Worm (Caenorhabditis elegans) whole organism, mixed stage, embryonic: ENCODE data around the gene rsp-2.
"Not testable (repeated sequence)": the region's sequence is repeated elsewhere in the genome, so short reads cannot be mapped to it uniquely, and the experiment has no call there.

Experiments used
- M03D4.4 ChIP-seq: sonication (generic microtip); optimal IDR thresholded peaks from 2 replicates; lab custom pipeline; 2017; ENCODE audit warnings: mild to moderate bottlenecking, missing genetic modification characterization, missing compliant biosample characterization
- bed-3 ChIP-seq: fragments of 200-800 bp; sonication (Bioruptor generic); optimal IDR thresholded peaks from 3 replicates; lab custom pipeline; 2018; ENCODE audit warnings: mild to moderate bottlenecking, missing genetic modification characterization, moderate library complexity, missing compliant biosample characterization
- blmp-1 ChIP-seq: fragments of 150-350 bp; optimal IDR thresholded peaks from 2 replicates; lab custom pipeline; 2014; ENCODE audit warnings: missing biosample characterization, missing genetic modification characterization
- ceh-43 ChIP-seq: fragments of 200-800 bp; sonication (Bioruptor generic); optimal IDR thresholded peaks from 2 replicates; lab custom pipeline; 2018; ENCODE audit warnings: mild to moderate bottlenecking, missing genetic modification characterization, moderate library complexity, missing compliant biosample characterization
- ceh-83 ChIP-seq: fragments of 200-800 bp; sonication (Bioruptor generic); optimal IDR thresholded peaks from 2 replicates; lab custom pipeline; 2018; ENCODE audit warnings: mild to moderate bottlenecking, missing genetic modification characterization, missing compliant biosample characterization
- ces-1 ChIP-seq: fragments of 150-350 bp; optimal IDR thresholded peaks from 2 replicates; lab custom pipeline; 2014; ENCODE audit warnings: missing biosample characterization, missing genetic modification reagents, missing genetic modification characterization
- cnd-1 ChIP-seq: fragments of 200-800 bp; sonication (Bioruptor generic); optimal IDR thresholded peaks from 2 replicates; lab custom pipeline; 2018; ENCODE audit warnings: mild to moderate bottlenecking, missing genetic modification characterization, missing compliant biosample characterization
- elt-1 ChIP-seq: sonication (generic microtip); optimal IDR thresholded peaks from 2 replicates; lab custom pipeline; 2017; ENCODE audit warnings: missing genetic modification characterization, mild to moderate bottlenecking, missing compliant biosample characterization, antibody characterized with exemption, moderate library complexity, borderline replicate concordance; ENCODE audit not compliant: insufficient read depth
- elt-3 ChIP-seq: fragments of 150-350 bp; optimal IDR thresholded peaks from 2 replicates; lab custom pipeline; 2014; ENCODE audit warnings: missing biosample characterization, missing genetic modification characterization
- flh-1 ChIP-seq: fragments of 200-800 bp; sonication (Bioruptor generic); optimal IDR thresholded peaks from 2 replicates; lab custom pipeline; 2018; ENCODE audit warnings: mild to moderate bottlenecking, missing genetic modification characterization, moderate library complexity, missing compliant biosample characterization
- ham-2 ChIP-seq: fragments of 200-800 bp; sonication (Bioruptor generic); optimal IDR thresholded peaks from 2 replicates; lab custom pipeline; 2018; ENCODE audit warnings: mild to moderate bottlenecking, missing genetic modification characterization, missing compliant biosample characterization
- hlh-1 ChIP-seq: fragments of 150-350 bp; optimal IDR thresholded peaks from 2 replicates; lab custom pipeline; 2014; ENCODE audit warnings: missing biosample characterization, missing genetic modification reagents, missing genetic modification characterization
- lin-13 ChIP-seq: fragments of 150-350 bp; optimal IDR thresholded peaks from 2 replicates; lab custom pipeline; 2014; ENCODE audit warnings: missing biosample characterization, missing genetic modification characterization
- lin-32 ChIP-seq: fragments of 200-800 bp; sonication (Bioruptor generic); optimal IDR thresholded peaks from 2 replicates; lab custom pipeline; 2018; ENCODE audit warnings: mild to moderate bottlenecking, missing genetic modification characterization, missing compliant biosample characterization
- lsy-2 ChIP-seq: fragments of 150-350 bp; optimal IDR thresholded peaks from 2 replicates; lab custom pipeline; 2014; ENCODE audit warnings: missing biosample characterization, missing genetic modification characterization
- mab-5 ChIP-seq: fragments of 150-350 bp; optimal IDR thresholded peaks from 2 replicates; lab custom pipeline; 2014; ENCODE audit warnings: missing biosample characterization, missing genetic modification characterization
- mep-1 ChIP-seq: fragments of 150-350 bp; optimal IDR thresholded peaks from 2 replicates; lab custom pipeline; 2017; ENCODE audit warnings: missing biosample characterization, missing genetic modification reagents, missing genetic modification characterization, inconsistent platforms
- mls-2 ChIP-seq: sonication (generic microtip); optimal IDR thresholded peaks from 2 replicates; lab custom pipeline; 2016; ENCODE audit warnings: mild to moderate bottlenecking, missing genetic modification characterization, moderate library complexity, missing compliant biosample characterization
- nhr-12 ChIP-seq: fragments of 150-350 bp; optimal IDR thresholded peaks from 2 replicates; lab custom pipeline; 2014; ENCODE audit warnings: missing biosample characterization, missing genetic modification characterization
- nhr-2 ChIP-seq: fragments of 150-350 bp; optimal IDR thresholded peaks from 2 replicates; lab custom pipeline; 2014; ENCODE audit warnings: missing biosample characterization, missing genetic modification characterization
- nhr-237 ChIP-seq: fragments of 150-350 bp; optimal IDR thresholded peaks from 2 replicates; lab custom pipeline; 2014; ENCODE audit warnings: missing biosample characterization, missing genetic modification characterization
- nhr-28 ChIP-seq: fragments of 150-350 bp; optimal IDR thresholded peaks from 2 replicates; lab custom pipeline; 2014; ENCODE audit warnings: missing biosample characterization, missing genetic modification characterization
- nhr-76 ChIP-seq: sonication (generic microtip); optimal IDR thresholded peaks from 2 replicates; lab custom pipeline; 2017; ENCODE audit warnings: missing biosample characterization, missing genetic modification characterization
- pha-4 ChIP-seq: fragments of 150-350 bp; optimal IDR thresholded peaks from 2 replicates; lab custom pipeline; 2018; ENCODE audit warnings: missing biosample characterization, missing genetic modification reagents, missing genetic modification characterization
- sem-2 ChIP-seq: fragments of 200-800 bp; sonication (Bioruptor generic); optimal IDR thresholded peaks from 2 replicates; lab custom pipeline; 2018; ENCODE audit warnings: mild to moderate bottlenecking, missing genetic modification characterization, missing compliant biosample characterization
- snpc-4 ChIP-seq: fragments of 150-350 bp; optimal IDR thresholded peaks from 2 replicates; lab custom pipeline; 2014; ENCODE audit warnings: missing biosample characterization, missing genetic modification characterization
- sptf-1 ChIP-seq: sonication (generic microtip); optimal IDR thresholded peaks from 2 replicates; lab custom pipeline; 2017; ENCODE audit warnings: mild to moderate bottlenecking, missing genetic modification characterization, moderate library complexity, missing compliant biosample characterization
- unc-120 ChIP-seq: sonication (generic microtip); optimal IDR thresholded peaks from 2 replicates; lab custom pipeline; 2017; ENCODE audit warnings: missing genetic modification characterization, missing compliant biosample characterization; ENCODE audit not compliant: poor library complexity, severe bottlenecking
- unc-62 ChIP-seq: fragments of 150-350 bp; optimal IDR thresholded peaks from 2 replicates; lab custom pipeline; 2014; ENCODE audit warnings: missing biosample characterization, missing genetic modification reagents, missing genetic modification characterization

The rsp-2 gene

DNA sequence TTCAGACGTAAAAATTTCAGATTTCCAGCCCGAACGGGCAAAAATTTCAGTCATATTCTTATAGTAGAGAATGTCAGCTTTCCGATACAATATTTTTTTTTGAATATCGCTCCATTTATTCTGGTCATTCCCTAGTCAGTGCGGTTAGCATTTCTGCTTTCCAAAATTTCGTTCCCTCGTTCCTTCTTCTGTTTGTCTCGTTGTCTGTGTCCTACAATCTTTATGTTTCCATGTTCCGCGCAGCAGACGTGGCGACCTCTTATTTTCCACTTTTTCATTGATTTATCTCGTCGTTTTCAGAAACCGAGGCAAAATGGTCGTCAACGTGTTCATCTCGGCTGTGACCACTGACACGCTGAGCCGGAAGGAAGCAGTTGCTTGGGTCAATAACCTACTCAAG is 10.3 kb downstream of the rsp-2 start, which contains the start of gene ebp-2:
Gene ebp-2 (plus strand): TSS at position 301 of the 400 bp plus-strand sequence.
- TF ChIP-seq ceh-43 (GFP tag; lab: Kevin White, UChicago); hlh-1; snpc-4 (tag; lab: Kevin White, UChicago): not testable (repeated sequence)

DNA sequence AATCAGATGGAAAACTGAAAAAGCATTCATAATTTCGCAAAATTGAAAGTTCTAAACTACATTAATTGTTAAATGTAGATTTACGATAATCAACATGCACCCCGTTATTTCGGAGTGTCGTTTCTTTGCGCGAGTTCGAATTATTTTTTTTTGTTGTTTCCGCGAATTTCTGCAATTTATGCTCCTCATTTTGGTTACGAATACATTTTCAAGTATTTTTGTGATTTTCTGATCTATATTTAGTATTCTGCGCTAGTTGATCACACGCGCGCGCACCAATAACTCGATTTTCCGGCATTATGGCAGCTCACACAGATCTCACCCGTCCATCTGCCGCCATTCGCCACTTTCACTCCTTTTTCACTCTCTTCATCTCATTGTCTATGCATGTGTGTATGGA is 12.5 kb downstream of the rsp-2 start, which contains the start of gene VW02B12L.2:
Gene VW02B12L.2 (minus strand): TSS at position 65 of the 400 bp plus-strand sequence.
- peak; percentile 3 for TF ChIP-seq cnd-1
- TF ChIP-seq pha-4 (tag; lab: Kevin White, UChicago): no peak
- TF ChIP-seq ham-2 (GFP tag; lab: Kevin White, UChicago): peak; percentile 42
- TF ChIP-seq lin-13: peak; percentile 5
- peak; percentile 45 for TF ChIP-seq lin-32 (GFP tag; lab: Kevin White, UChicago)
- no peak for TF ChIP-seq blmp-1 (tag; lab: Kevin White, UChicago)
- no peak for TF ChIP-seq elt-3
- TF ChIP-seq ces-1: peak; percentile 94

DNA sequence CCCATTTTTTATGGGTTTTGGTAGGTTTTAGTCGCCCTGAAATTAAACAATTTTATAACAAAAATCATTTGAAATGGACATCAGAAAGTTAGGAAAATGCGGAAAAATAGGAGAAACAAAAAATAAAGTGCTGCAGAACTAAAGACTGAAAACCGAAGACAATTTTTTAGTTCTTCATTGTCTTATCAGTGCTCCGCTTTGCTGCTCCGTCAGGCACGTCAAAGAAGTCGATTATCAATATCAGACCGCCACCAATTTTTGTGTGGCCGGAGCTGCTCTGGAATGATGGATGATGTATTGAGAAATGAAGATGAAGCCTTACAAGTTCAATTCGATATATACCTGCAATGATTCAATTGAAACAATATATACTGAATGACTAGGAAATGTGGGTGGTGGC is 14.3 kb downstream of the rsp-2 start, which contains the start of gene vha-6:
Gene vha-6 (minus strand): TSS at position 36 of the 400 bp plus-strand sequence.
- no peak for TF ChIP-seq mab-5 (tag; lab: Kevin White, UChicago)
- no peak for TF ChIP-seq nhr-12 (tag; lab: Kevin White, UChicago)
- TF ChIP-seq nhr-237: no peak
- TF ChIP-seq mep-1 (tag; lab: Kevin White, UChicago): no peak
- no peak for TF ChIP-seq ceh-83
- TF ChIP-seq M03D4.4 (tag; lab: Kevin White, UChicago): no peak
- no peak for TF ChIP-seq nhr-28 (tag; lab: Kevin White, UChicago)
- no peak for TF ChIP-seq elt-1 (tag; lab: Kevin White, UChicago)
- no peak for TF ChIP-seq lin-13
- TF ChIP-seq unc-120 (tag; lab: Kevin White, UChicago): no peak
- no peak for TF ChIP-seq sptf-1 (tag; lab: Kevin White, UChicago)
- no peak for TF ChIP-seq nhr-2 (tag; lab: Kevin White, UChicago)
- no peak for TF ChIP-seq mls-2 (tag; lab: Kevin White, UChicago)
- TF ChIP-seq snpc-4 (tag; lab: Kevin White, UChicago): no peak
- TF ChIP-seq ceh-43 (GFP tag; lab: Kevin White, UChicago): no peak
- TF ChIP-seq cnd-1: no peak
- TF ChIP-seq ces-1: no peak
- no peak for TF ChIP-seq blmp-1 (tag; lab: Kevin White, UChicago)
- no peak for TF ChIP-seq bed-3 (GFP tag; lab: Kevin White, UChicago)
- TF ChIP-seq, all 35 proteins: peak for 0

DNA sequence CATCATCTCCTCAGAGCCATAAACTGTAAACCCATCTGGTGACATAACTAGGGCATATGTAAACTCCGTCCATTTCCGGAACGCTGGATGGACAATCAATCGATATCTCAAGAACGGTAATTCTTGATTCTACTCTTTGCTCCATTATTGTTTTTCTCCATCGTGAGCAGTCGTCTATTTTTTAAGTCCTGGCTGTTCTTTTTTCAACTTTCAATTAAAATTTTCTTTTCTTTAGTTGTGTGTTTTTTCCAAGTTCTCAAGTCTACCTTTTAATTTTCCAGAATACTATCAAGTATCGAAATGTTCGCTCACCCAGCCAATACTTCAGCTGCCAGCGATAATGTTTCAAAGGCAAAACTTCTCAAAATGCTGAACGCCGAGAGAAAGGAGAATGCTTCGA is 18.8 kb downstream of the rsp-2 start, which contains the start of gene C05D12.5:
Gene C05D12.5 (plus strand): TSS at position 301 of the 400 bp plus-strand sequence.
- no peak for TF ChIP-seq unc-62 (GFP tag; lab: Kevin White, UChicago)
- no peak for TF ChIP-seq nhr-76 (tag; lab: Kevin White, UChicago)
- TF ChIP-seq flh-1 (GFP tag; lab: Kevin White, UChicago): no peak
- TF ChIP-seq snpc-4 (tag; lab: Kevin White, UChicago): no peak
- TF ChIP-seq unc-120 (tag; lab: Kevin White, UChicago): no peak
- TF ChIP-seq nhr-237: no peak
- TF ChIP-seq blmp-1 (tag; lab: Kevin White, UChicago): no peak
- TF ChIP-seq sem-2 (GFP tag; lab: Kevin White, UChicago): no peak
- TF ChIP-seq ceh-43 (GFP tag; lab: Kevin White, UChicago): no peak
- TF ChIP-seq M03D4.4 (tag; lab: Kevin White, UChicago): no peak

DNA sequence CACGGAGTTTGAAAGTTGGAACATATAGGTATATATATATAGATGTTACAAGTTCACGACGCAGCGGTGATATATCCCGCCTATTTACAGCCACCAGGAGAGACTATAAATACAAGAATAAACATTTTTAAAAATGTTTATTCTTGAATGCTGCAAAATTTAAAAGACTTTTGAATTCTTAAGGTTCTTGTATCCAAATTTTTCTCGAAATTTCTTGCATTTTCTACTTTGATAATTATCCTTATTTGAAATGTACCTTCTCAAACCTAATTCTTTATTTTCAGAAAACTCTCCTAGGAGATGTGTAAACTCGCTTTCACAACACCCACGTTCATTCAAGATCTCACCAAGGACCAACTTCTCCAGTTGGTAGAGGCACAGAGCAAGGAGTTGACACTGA is 21.2 kb downstream of the rsp-2 start, which contains the start of gene C05D12.4:
Gene C05D12.4 (plus strand): TSS at position 301 of the 400 bp plus-strand sequence.
- no peak for TF ChIP-seq hlh-1
- no peak for TF ChIP-seq mab-5 (tag; lab: Kevin White, UChicago)
- TF ChIP-seq nhr-76 (tag; lab: Kevin White, UChicago): no peak
- TF ChIP-seq, all 35 proteins: peak for 0

DNA sequence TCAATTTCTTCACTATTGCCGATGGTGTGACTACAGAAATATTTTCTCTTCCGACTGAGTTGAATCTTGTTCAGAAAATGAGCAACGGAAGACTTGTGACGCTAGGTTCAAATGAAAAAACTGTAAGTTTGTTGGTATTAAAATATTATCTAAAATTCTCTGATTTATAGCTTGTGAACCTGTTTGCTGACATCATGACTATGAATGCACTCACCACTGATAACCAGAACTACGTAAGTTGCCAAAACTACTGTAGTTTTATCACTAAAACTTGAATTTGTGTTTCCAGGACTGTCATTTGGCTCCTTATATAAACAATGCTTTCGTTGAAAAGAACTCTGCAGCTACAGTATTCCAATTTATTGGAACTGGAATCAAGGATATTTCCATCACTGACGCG is 24.2 kb downstream of the rsp-2 start:
- TF ChIP-seq lsy-2 (tag; lab: Kevin White, UChicago) (no peak), mep-1 (tag; lab: Kevin White, UChicago) (no peak), pha-4 (tag; lab: Kevin White, UChicago) (no peak), ces-1 (no peak), sptf-1 (tag; lab: Kevin White, UChicago) (no peak), elt-1 (tag; lab: Kevin White, UChicago) (no peak), lin-32 (GFP tag; lab: Kevin White, UChicago) (no peak), cnd-1 (no peak), sem-2 (GFP tag; lab: Kevin White, UChicago) (no peak)
